Fruit fly (Drosophila melanogaster) whole organism, embryonic: ENCODE data around the gene Best3.

Experiments used
- Asciz ChIP-seq: fragments of 200-800 bp; sonication (Bioruptor generic); optimal IDR thresholded peaks from 2 replicates; lab custom pipeline; 2017; ENCODE audit warnings: missing biosample characterization, mild to moderate bottlenecking, missing genetic modification characterization, missing genetic modification reagents
- CG10209 ChIP-seq: fragments of 200-800 bp; sonication (Bioruptor generic); optimal IDR thresholded peaks from 3 replicates; lab custom pipeline; 2017; ENCODE audit warnings: missing biosample characterization, mild to moderate bottlenecking, missing genetic modification characterization, missing genetic modification reagents
- CG10274 ChIP-seq: fragments of 200-800 bp; sonication (Bioruptor generic); optimal IDR thresholded peaks from 3 replicates; lab custom pipeline; 2017; ENCODE audit warnings: missing biosample characterization, mild to moderate bottlenecking, missing genetic modification characterization
- CG10366 ChIP-seq: fragments of 200-800 bp; sonication (Bioruptor generic); IDR thresholded peaks from 2 replicates; pipeline ENCODE4 v1.3.6; 2022; ENCODE audit warnings: missing biosample characterization, missing genetic modification characterization
- CG10462 ChIP-seq: fragments of 200-800 bp; sonication (Bioruptor generic); optimal IDR thresholded peaks from 2 replicates; lab custom pipeline; 2016; ENCODE audit warnings: missing biosample characterization, missing genetic modification characterization
- CG12299 ChIP-seq: fragments of 200-800 bp; sonication (Bioruptor generic); optimal IDR thresholded peaks from 2 replicates; lab custom pipeline; 2018; ENCODE audit warnings: missing biosample characterization, mild to moderate bottlenecking, missing genetic modification characterization
- CG14965 ChIP-seq: fragments of 200-800 bp; sonication (Bioruptor generic); optimal IDR thresholded peaks from 2 replicates; lab custom pipeline; 2016; ENCODE audit warnings: missing biosample characterization, missing genetic modification characterization, borderline replicate concordance
- CG17359 ChIP-seq: fragments of 200-800 bp; sonication (Bioruptor generic); optimal IDR thresholded peaks from 3 replicates; lab custom pipeline; 2018; ENCODE audit warnings: missing biosample characterization, mild to moderate bottlenecking, missing genetic modification characterization, moderate library complexity
- CG17829 ChIP-seq: fragments of 200-800 bp; optimal IDR thresholded peaks from 2 replicates; lab custom pipeline; 2019; ENCODE audit warnings: missing biosample characterization, mild to moderate bottlenecking, missing genetic modification characterization, moderate library complexity
- CG18619 ChIP-seq: fragments of 200-800 bp; sonication (Bioruptor generic); optimal IDR thresholded peaks from 3 replicates; lab custom pipeline; 2017; ENCODE audit warnings: missing biosample characterization, mild to moderate bottlenecking, missing genetic modification characterization
- CG32767 ChIP-seq: fragments of 200-800 bp; sonication (Bioruptor generic); IDR thresholded peaks from 2 replicates; pipeline ENCODE4 v1.3.6; 2022; ENCODE audit warnings: missing biosample characterization, missing genetic modification characterization
- CG3281 ChIP-seq: fragments of 200-800 bp; sonication (Bioruptor generic); optimal IDR thresholded peaks from 3 replicates; lab custom pipeline; 2017; ENCODE audit warnings: missing biosample characterization, mild to moderate bottlenecking, missing genetic modification characterization
- CG3407 ChIP-seq: fragments of 200-800 bp; sonication (Bioruptor generic); optimal IDR thresholded peaks from 2 replicates; lab custom pipeline; 2018; ENCODE audit warnings: missing biosample characterization, mild to moderate bottlenecking, missing genetic modification characterization
- CG4820 ChIP-seq: fragments of 200-800 bp; sonication (Bioruptor generic); optimal IDR thresholded peaks from 3 replicates; lab custom pipeline; 2016; ENCODE audit warnings: missing biosample characterization, missing genetic modification characterization
- CG5180 ChIP-seq: fragments of 200-800 bp; sonication (Bioruptor generic); optimal IDR thresholded peaks from 3 replicates; lab custom pipeline; 2017; ENCODE audit warnings: missing biosample characterization, missing genetic modification characterization, mild to moderate bottlenecking, moderate library complexity, missing genetic modification reagents
- CG5953 ChIP-seq: fragments of 200-800 bp; sonication (Bioruptor generic); IDR thresholded peaks from 2 replicates; pipeline ENCODE4 v1.3.6; 2022; ENCODE audit warnings: missing biosample characterization, missing genetic modification characterization
- CG7745 ChIP-seq: fragments of 200-800 bp; sonication (Bioruptor generic); optimal IDR thresholded peaks from 2 replicates; lab custom pipeline; 2018; ENCODE audit warnings: missing biosample characterization, mild to moderate bottlenecking, missing genetic modification characterization, moderate library complexity
- CG8388 ChIP-seq: fragments of 200-800 bp; sonication (Bioruptor generic); optimal IDR thresholded peaks from 2 replicates; lab custom pipeline; 2019; ENCODE audit warnings: missing biosample characterization, mild to moderate bottlenecking, missing genetic modification characterization, moderate library complexity
- CG9932 ChIP-seq: fragments of 200-800 bp; sonication (Bioruptor generic); IDR thresholded peaks from 2 replicates; pipeline ENCODE4 v1.3.6; 2022; ENCODE audit warnings: missing biosample characterization, missing genetic modification characterization
- CoRest ChIP-seq: fragments of 200-800 bp; sonication (Bioruptor generic); optimal IDR thresholded peaks from 3 replicates; lab custom pipeline; 2018; ENCODE audit warnings: missing biosample characterization, mild to moderate bottlenecking, missing genetic modification characterization, moderate library complexity
- D ChIP-seq, 2 experiments: fragments of 200-800 bp in 1 of 2; fragments of >200 bp in 1 of 2; sonication (Bioruptor generic) in 1 of 2; optimal IDR thresholded peaks; 2 replicates in 1 of 2; 3 replicates in 1 of 2; lab custom pipeline; 2017; ENCODE audit warnings: mild to moderate bottlenecking in 1 of 2, missing biosample characterization in 1 of 2, missing genetic modification characterization in 1 of 2, missing genetic modification reagents in 1 of 2
- Dip3 ChIP-seq: fragments of 200-800 bp; sonication (Bioruptor generic); optimal IDR thresholded peaks from 3 replicates; lab custom pipeline; 2016; ENCODE audit warnings: missing biosample characterization, missing genetic modification characterization
- Dp ChIP-seq: fragments of 200-800 bp; sonication (Bioruptor generic); optimal IDR thresholded peaks from 2 replicates; lab custom pipeline; 2018; ENCODE audit warnings: missing biosample characterization, mild to moderate bottlenecking, missing genetic modification characterization, moderate library complexity
- E2f1 ChIP-seq: fragments of 200-800 bp; sonication (Bioruptor generic); IDR thresholded peaks from 2 replicates; pipeline ENCODE4 v1.3.6; 2022; ENCODE audit warnings: missing biosample characterization, missing genetic modification characterization
- Hr51 ChIP-seq, 2 experiments: fragments of 200-800 bp; sonication (Bioruptor generic); optimal IDR thresholded peaks; 2 replicates in 1 of 2; 3 replicates in 1 of 2; lab custom pipeline; 2016 to 2018; ENCODE audit warnings: missing biosample characterization in 2 of 2, missing genetic modification characterization in 2 of 2, mild to moderate bottlenecking in 1 of 2, moderate library complexity in 1 of 2
- Hsf ChIP-seq: fragments of 200-800 bp; sonication (Bioruptor generic); optimal IDR thresholded peaks from 3 replicates; lab custom pipeline; 2016; ENCODE audit warnings: missing biosample characterization, missing genetic modification characterization
- Kr ChIP-seq: fragments of 200-800 bp; sonication (Bioruptor generic); optimal IDR thresholded peaks from 2 replicates; lab custom pipeline; 2017; ENCODE audit warnings: missing biosample characterization, mild to moderate bottlenecking, missing genetic modification characterization
- MTF-1 ChIP-seq: fragments of 200-800 bp; sonication (Bioruptor generic); optimal IDR thresholded peaks from 2 replicates; lab custom pipeline; 2018; ENCODE audit warnings: missing biosample characterization, mild to moderate bottlenecking, missing genetic modification characterization, borderline replicate concordance
- Med ChIP-seq: fragments of 200-800 bp; sonication (Bioruptor generic); peaks from one replicate; lab custom pipeline; 2016; ENCODE audit warnings: missing biosample characterization, missing genetic modification characterization, mild to moderate bottlenecking, inconsistent platforms, moderate library complexity
- NC2α ChIP-seq: fragments of 200-800 bp; sonication (Bioruptor generic); optimal IDR thresholded peaks from 2 replicates; lab custom pipeline; 2016; ENCODE audit warnings: missing biosample characterization, missing genetic modification characterization
- NK7.1 ChIP-seq: fragments of 200-800 bp; sonication (Bioruptor generic); optimal IDR thresholded peaks from 3 replicates; lab custom pipeline; 2016; ENCODE audit warnings: missing biosample characterization, missing genetic modification characterization
- Oaz ChIP-seq: fragments of 200-800 bp; sonication (Bioruptor generic); IDR thresholded peaks from 2 replicates; pipeline ENCODE4 v1.3.6; 2022; ENCODE audit warnings: missing biosample characterization, missing genetic modification characterization
- TFAM ChIP-seq: fragments of 200-800 bp; sonication (Bioruptor generic); optimal IDR thresholded peaks from 2 replicates; lab custom pipeline; 2017; ENCODE audit warnings: missing biosample characterization, missing genetic modification characterization, inconsistent platforms
- Usf ChIP-seq: fragments of 200-800 bp; sonication (Bioruptor generic); optimal IDR thresholded peaks from 2 replicates; lab custom pipeline; 2017; ENCODE audit warnings: missing genotype, missing biosample characterization, missing genetic modification characterization
- bcd ChIP-seq: fragments of 200-800 bp; sonication (Bioruptor generic); optimal IDR thresholded peaks from 2 replicates; lab custom pipeline; 2017; ENCODE audit warnings: missing biosample characterization, mild to moderate bottlenecking, missing genetic modification characterization
- cwo ChIP-seq: fragments of 200-800 bp; sonication (Bioruptor generic); optimal IDR thresholded peaks from 3 replicates; lab custom pipeline; 2017; ENCODE audit warnings: missing biosample characterization, missing genetic modification characterization, mild to moderate bottlenecking, moderate library complexity, missing genetic modification reagents
- disco-r ChIP-seq: fragments of 200-800 bp; sonication (Bioruptor generic); optimal IDR thresholded peaks from 2 replicates; lab custom pipeline; 2016; ENCODE audit warnings: missing biosample characterization, missing genetic modification characterization
- dmrt99B ChIP-seq: fragments of 200-800 bp; sonication (Bioruptor generic); optimal IDR thresholded peaks from 2 replicates; lab custom pipeline; 2018; ENCODE audit warnings: missing biosample characterization, mild to moderate bottlenecking, missing genetic modification characterization, moderate library complexity
- esg ChIP-seq: fragments of 200-800 bp; sonication (Bioruptor generic); conservative IDR thresholded peaks from 2 replicates; pipeline ENCODE4 v1.3.6; 2022; ENCODE audit warnings: missing biosample characterization, missing genetic modification characterization
- gt ChIP-seq: fragments of 200-800 bp; sonication (Bioruptor generic); IDR thresholded peaks from 2 replicates; pipeline ENCODE4 v1.3.6; 2022; ENCODE audit warnings: missing biosample characterization, missing genetic modification characterization
- ham ChIP-seq: fragments of 200-800 bp; sonication (Bioruptor generic); IDR thresholded peaks from 2 replicates; pipeline ENCODE4 v1.3.6; 2022; ENCODE audit warnings: missing biosample characterization, missing genetic modification characterization
- jing ChIP-seq: fragments of 200-800 bp; sonication (Bioruptor generic); optimal IDR thresholded peaks from 2 replicates; lab custom pipeline; 2018; ENCODE audit warnings: missing biosample characterization, mild to moderate bottlenecking, missing genetic modification characterization
- otp ChIP-seq: fragments of 200-800 bp; sonication (Bioruptor generic); IDR thresholded peaks from 3 replicates; pipeline ENCODE4, ENCODE4 v1.3.6; 2022; ENCODE audit warnings: missing biosample characterization, missing genetic modification characterization
- pfk ChIP-seq: fragments of 200-800 bp; sonication (Bioruptor generic); optimal IDR thresholded peaks from 2 replicates; lab custom pipeline; 2018; ENCODE audit warnings: missing biosample characterization, mild to moderate bottlenecking, missing genetic modification characterization, moderate library complexity
- pho ChIP-seq: fragments of 200-800 bp; sonication (Bioruptor generic); optimal IDR thresholded peaks from 2 replicates; lab custom pipeline; 2016; ENCODE audit warnings: missing biosample characterization, missing genetic modification characterization
- unc-4 ChIP-seq: fragments of 200-800 bp; sonication (Bioruptor generic); IDR thresholded peaks from 2 replicates; pipeline ENCODE4 v1.3.6; 2022; ENCODE audit warnings: missing biosample characterization, missing genetic modification characterization; ENCODE audit not compliant: partially characterized antibody
- wor ChIP-seq: fragments of 200-800 bp; sonication (Bioruptor generic); IDR thresholded peaks from 2 replicates; pipeline ENCODE4 v1.3.6; 2022; ENCODE audit warnings: missing biosample characterization, missing genetic modification characterization

The Best3 gene

DNA sequence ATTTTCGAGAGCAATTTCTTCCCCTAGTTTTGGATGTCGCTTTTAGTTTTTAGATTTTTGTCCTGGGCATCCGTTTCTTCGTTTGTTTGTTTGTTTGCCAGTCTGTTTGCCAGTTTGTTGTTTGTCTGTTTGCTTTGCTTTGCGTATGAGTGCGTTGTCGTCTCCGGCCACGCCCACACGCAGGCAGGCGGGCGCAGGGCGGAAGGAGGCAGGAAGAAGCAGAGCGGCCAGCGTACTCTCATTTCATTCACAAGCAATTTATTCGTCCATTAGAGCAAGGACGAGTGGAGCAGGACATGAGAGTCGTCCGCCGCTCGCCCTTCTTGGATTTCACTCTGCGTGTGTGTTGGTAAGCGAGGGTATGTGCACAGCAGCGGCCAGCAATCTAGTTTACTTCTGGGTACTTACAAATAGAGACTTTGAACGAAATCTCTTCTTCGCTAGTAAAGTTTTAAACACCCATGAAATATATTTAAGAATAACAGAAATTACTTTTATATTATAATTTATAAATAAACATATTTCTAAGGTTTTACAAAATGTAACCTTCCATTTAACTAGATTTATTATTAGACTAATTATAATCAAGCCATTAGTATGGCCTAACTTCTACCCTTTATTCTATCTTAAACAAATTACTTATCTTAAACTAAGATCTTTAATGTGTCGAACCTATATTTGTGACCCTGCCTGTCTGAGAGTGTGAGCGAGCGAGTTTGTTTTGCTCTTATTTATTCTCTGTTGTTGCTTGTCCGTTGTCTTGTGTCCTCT lies 45.3 kb upstream of the Best3 start (continued):
- no peak for TF ChIP-seq Dp (GFP tag; lab: Kevin White, UChicago)
- no peak for TF ChIP-seq MTF-1 (GFP tag; lab: Kevin White, UChicago)
- no peak for TF ChIP-seq CG9932
- peak; percentile 93 for TF ChIP-seq CG17829 (tag; lab: Kevin White, UChicago)
- peak; percentile 69 for TF ChIP-seq CG18619
- no peak for TF ChIP-seq gt (GFP tag; lab: Robert Waterston, UW)
- no peak for TF ChIP-seq CG7745 (tag; lab: Kevin White, UChicago)
- peak; percentile 22 to 69 for TF ChIP-seq Hr51 (GFP tag; optimal IDR thresholded peaks at IDR 0.05; lab: Kevin White, UChicago)
- TF ChIP-seq Hsf (GFP tag; lab: Kevin White, UChicago), result peak; percentile 6
- peak; percentile 79 for TF ChIP-seq dmrt99B (tag; lab: Kevin White, UChicago)
- TF ChIP-seq NC2α (GFP tag; lab: Kevin White, UChicago), result no peak
- no peak for TF ChIP-seq TFAM (GFP tag; lab: Kevin White, UChicago)
- TF ChIP-seq CG10462, result peak; percentile 46
- TF ChIP-seq E2f1 (GFP tag; lab: Robert Waterston, UW), result peak; percentile 39; the same call in 1 of the 2 replicates
- peak; percentile 21 for TF ChIP-seq CG3407 (GFP tag; lab: Kevin White, UChicago)
- TF ChIP-seq jing (GFP tag; lab: Kevin White, UChicago), result no peak
- no peak for TF ChIP-seq Oaz (GFP tag; lab: Robert Waterston, UW)
- no peak for TF ChIP-seq NK7.1 (GFP tag; lab: Kevin White, UChicago)
- peak; percentile 56 for TF ChIP-seq cwo (GFP tag; lab: Kevin White, UChicago)
- TF ChIP-seq Usf, result peak; percentile 71
- TF ChIP-seq CG10366, result no peak
- TF ChIP-seq Dip3 (GFP tag; lab: Kevin White, UChicago), result no peak
- peak; percentile 6 for TF ChIP-seq CG12299
- TF ChIP-seq CG17359 (tag; lab: Kevin White, UChicago), result peak; percentile 48
- peak; percentile 49 for TF ChIP-seq Asciz (GFP tag; lab: Kevin White, UChicago)
- no peak for TF ChIP-seq D (optimal IDR thresholded peaks at IDR 0.05; lab: Kevin White, UChicago)
- TF ChIP-seq D (GFP tag; optimal IDR thresholded peaks at IDR 0.05; lab: Kevin White, UChicago), result peak; percentile 67
- TF ChIP-seq CG8388 (GFP tag; lab: Kevin White, UChicago), result peak; percentile 77
- no peak for TF ChIP-seq ham (GFP tag; lab: Robert Waterston, UW)
- peak; percentile 20 for TF ChIP-seq Kr (GFP tag; lab: Kevin White, UChicago)
- peak; percentile 85 for TF ChIP-seq CoRest (tag; lab: Kevin White, UChicago)
- peak; percentile 67 for TF ChIP-seq CG3281 (GFP tag; lab: Kevin White, UChicago)
- no peak for TF ChIP-seq unc-4 (GFP tag; lab: Robert Waterston, UW)
- no peak for TF ChIP-seq disco-r (GFP tag; lab: Kevin White, UChicago)
- peak; percentile 59 for TF ChIP-seq bcd (GFP tag; lab: Kevin White, UChicago)
- no peak for TF ChIP-seq CG32767 (GFP tag; lab: Robert Waterston, UW)
- peak; percentile 76 for TF ChIP-seq CG10209 (GFP tag; lab: Kevin White, UChicago)
- TF ChIP-seq CG10274 (GFP tag; lab: Kevin White, UChicago), result no peak
- TF ChIP-seq CG5953 (GFP tag; lab: Robert Waterston, UW), result no peak
- no peak for TF ChIP-seq pho (GFP tag; lab: Kevin White, UChicago)
- TF ChIP-seq CG4820 (GFP tag; lab: Kevin White, UChicago), result peak; percentile 43
- 0 out of 2 replicates have a peak, but pooled peaks have one; percentile 19 for TF ChIP-seq esg (GFP tag; lab: Robert Waterston, UW)
- TF ChIP-seq Med (GFP tag; lab: Kevin White, UChicago), result peak; percentile 23
- peak; percentile 44 for TF ChIP-seq CG5180 (GFP tag; lab: Kevin White, UChicago)
- no peak for TF ChIP-seq pfk (GFP tag; lab: Kevin White, UChicago)
- no peak for TF ChIP-seq otp (GFP tag; lab: Robert Waterston, UW)
- TF ChIP-seq wor (GFP tag; lab: Robert Waterston, UW), result 0 out of 2 replicates have a peak, but pooled peaks have one; percentile 19
- no peak for TF ChIP-seq CG14965 (GFP tag; lab: Kevin White, UChicago)
